Fruit fly (Drosophila melanogaster) whole organism: Measurements from ENCODE around the gene RIOK1.

Source experiments
- CG8478 ChIP-seq: fragments of >200 bp; optimal IDR thresholded peaks from 2 replicates; lab custom pipeline; 2018; ENCODE audit warnings: inconsistent platforms
- usp ChIP-seq: fragments of >200 bp; optimal IDR thresholded peaks from 2 replicates; lab custom pipeline; 2017; ENCODE audit warnings: missing biosample characterization, missing genetic modification characterization, mixed read lengths

DNA sequence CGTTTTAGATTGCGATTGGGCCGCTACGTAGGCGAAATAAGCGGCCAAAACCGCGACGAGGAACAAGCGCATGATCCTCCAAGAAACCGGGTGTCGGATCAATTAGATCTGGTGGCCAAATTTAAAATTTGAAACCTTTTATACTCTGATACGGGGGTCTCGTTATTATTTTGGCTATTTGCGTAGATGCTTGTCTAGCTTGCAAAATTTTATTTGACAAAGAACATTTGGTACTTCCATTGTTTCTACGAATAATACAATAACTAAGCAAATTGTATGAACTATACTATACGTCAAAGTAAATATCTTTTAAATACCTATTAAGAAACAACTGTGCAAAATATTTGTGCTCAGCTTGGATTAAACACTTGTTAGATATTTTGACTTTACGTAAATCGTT lies 28.3 kb downstream of the RIOK1 start, which contains the start of gene Muc68Ca:
- TF ChIP-seq usp (no peak), CG8478 (lab: Kevin White, UChicago) (no peak)
